Fruit fly (Drosophila melanogaster) whole organism, embryonic: ENCODE results near the gene Nf-YA.
A peak's percentile ranks its signal among the peaks of the same experiment; 100 is the strongest.

Experiments
- CG10979 ChIP-seq: fragments of 200-800 bp; sonication (Bioruptor generic); optimal IDR thresholded peaks from 2 replicates; lab custom pipeline; 2018; ENCODE audit warnings: missing biosample characterization, mild to moderate bottlenecking, missing genetic modification characterization, moderate library complexity
- CG11456 ChIP-seq: fragments of 200-800 bp; sonication (Bioruptor generic); IDR thresholded peaks from 3 replicates; pipeline ENCODE4 v1.3.6; 2022; ENCODE audit warnings: missing biosample characterization, missing genetic modification characterization
- CG11504 ChIP-seq: fragments of 200-800 bp; sonication (Bioruptor generic); optimal IDR thresholded peaks from 3 replicates; lab custom pipeline; 2019; ENCODE audit warnings: missing biosample characterization, mild to moderate bottlenecking, missing genetic modification characterization, moderate library complexity
- CG11696 ChIP-seq: fragments of 200-800 bp; sonication (Bioruptor generic); IDR thresholded peaks from 2 replicates; pipeline ENCODE4 v1.3.6; 2022; ENCODE audit warnings: missing biosample characterization, missing genetic modification characterization
- CG14441 ChIP-seq: fragments of 200-800 bp; sonication (Bioruptor generic); IDR thresholded peaks from 2 replicates; pipeline ENCODE4 v1.3.6; 2022; ENCODE audit warnings: missing biosample characterization, missing genetic modification characterization
- CG15601 ChIP-seq: fragments of 200-800 bp; sonication (Bioruptor generic); optimal IDR thresholded peaks from 3 replicates; lab custom pipeline; 2019; ENCODE audit warnings: missing biosample characterization, mild to moderate bottlenecking, missing genetic modification characterization, moderate library complexity
- CG17359 ChIP-seq: fragments of 200-800 bp; sonication (Bioruptor generic); optimal IDR thresholded peaks from 3 replicates; lab custom pipeline; 2018; ENCODE audit warnings: missing biosample characterization, mild to moderate bottlenecking, missing genetic modification characterization, moderate library complexity
- CG2129 ChIP-seq: fragments of 200-800 bp; sonication (Bioruptor generic); IDR thresholded peaks from 2 replicates; pipeline ENCODE4 v1.3.6; 2022; ENCODE audit warnings: missing biosample characterization, missing genetic modification characterization; ENCODE audit not compliant: partially characterized antibody
- CG31441 ChIP-seq: fragments of 200-800 bp; sonication (Bioruptor generic); IDR thresholded peaks from 2 replicates; pipeline ENCODE4 v1.3.6; 2022; ENCODE audit warnings: missing biosample characterization, missing genetic modification characterization
- CG3726 ChIP-seq: fragments of 200-800 bp; sonication (Bioruptor generic); IDR thresholded peaks from 3 replicates; pipeline ENCODE4, ENCODE4 v1.3.6; 2022; ENCODE audit warnings: missing biosample characterization, missing genetic modification characterization
- CG3838 ChIP-seq: fragments of 200-800 bp; sonication (Bioruptor generic); optimal IDR thresholded peaks from 3 replicates; lab custom pipeline; 2016; ENCODE audit warnings: missing biosample characterization, missing genetic modification characterization
- CG4328 ChIP-seq: fragments of 200-800 bp; sonication (Bioruptor generic); optimal IDR thresholded peaks from 3 replicates; lab custom pipeline; 2017; ENCODE audit warnings: missing biosample characterization, missing genetic modification reagents, missing genetic modification characterization
- CG4404 ChIP-seq: fragments of 200-800 bp; sonication (Bioruptor generic); IDR thresholded peaks from 2 replicates; pipeline ENCODE4 v1.3.6; 2022; ENCODE audit warnings: missing biosample characterization, missing genetic modification characterization
- CG7271 ChIP-seq: fragments of 200-800 bp; sonication (Bioruptor generic); optimal IDR thresholded peaks from 2 replicates; lab custom pipeline; 2018; ENCODE audit warnings: missing biosample characterization, mild to moderate bottlenecking, missing genetic modification characterization, moderate library complexity
- CG7839 ChIP-seq: fragments of 200-800 bp; sonication (Bioruptor generic); optimal IDR thresholded peaks from 3 replicates; lab custom pipeline; 2018; ENCODE audit warnings: missing biosample characterization, mild to moderate bottlenecking, missing genetic modification characterization, moderate library complexity
- CG8765 ChIP-seq: fragments of 200-800 bp; sonication (Bioruptor generic); IDR thresholded peaks from 2 replicates; pipeline ENCODE4 v1.3.6; 2022; ENCODE audit warnings: missing biosample characterization, missing genetic modification characterization
- CG9437 ChIP-seq: fragments of 200-800 bp; sonication (Bioruptor generic); optimal IDR thresholded peaks from 2 replicates; lab custom pipeline; 2018; ENCODE audit warnings: missing biosample characterization, mild to moderate bottlenecking, missing genetic modification characterization
- CkIIα-i1 ChIP-seq: fragments of 200-800 bp; sonication (Bioruptor generic); IDR thresholded peaks from 2 replicates; pipeline ENCODE4 v1.3.6; 2022; ENCODE audit warnings: missing biosample characterization, missing genetic modification characterization
- Dip2 ChIP-seq: fragments of 200-800 bp; sonication (Bioruptor generic); IDR thresholded peaks from 2 replicates; pipeline ENCODE4 v1.3.6; 2022; ENCODE audit warnings: missing biosample characterization, missing genetic modification characterization
- Drgx ChIP-seq: fragments of 200-800 bp; sonication (Bioruptor generic); IDR thresholded peaks from 2 replicates; pipeline ENCODE4 v1.3.6; 2022; ENCODE audit warnings: missing biosample characterization, missing genetic modification characterization
- Eip74EF ChIP-seq, 2 experiments: fragments of 200-800 bp in 1 of 2; fragments of >200 bp in 1 of 2; sonication (Bioruptor generic) in 1 of 2; optimal IDR thresholded peaks; 2 replicates each; lab custom pipeline; 2017 to 2019; ENCODE audit warnings: missing biosample characterization in 2 of 2, missing genetic modification characterization in 2 of 2, mild to moderate bottlenecking in 1 of 2, moderate library complexity in 1 of 2
- H15 ChIP-seq: fragments of 200-800 bp; sonication (Bioruptor generic); IDR thresholded peaks from 3 replicates; pipeline ENCODE4 v1.3.6; 2022; ENCODE audit warnings: missing biosample characterization, missing genetic modification characterization
- Hmr ChIP-seq: fragments of 200-800 bp; sonication (Bioruptor generic); optimal IDR thresholded peaks from 3 replicates; lab custom pipeline; 2017; ENCODE audit warnings: mild to moderate bottlenecking, missing biosample characterization, missing genetic modification reagents, missing genetic modification characterization
- Lpt ChIP-seq: fragments of >200 bp; optimal IDR thresholded peaks from 2 replicates; lab custom pipeline; 2018; ENCODE audit warnings: missing biosample characterization, missing genetic modification characterization
- MBD-R2 ChIP-seq: fragments of 200-800 bp; sonication (Bioruptor generic); IDR thresholded peaks from 2 replicates; pipeline ENCODE4 v1.3.6; 2022; ENCODE audit warnings: missing biosample characterization, missing genetic modification characterization
- Med ChIP-seq: fragments of 200-800 bp; sonication (Bioruptor generic); peaks from one replicate; lab custom pipeline; 2016; ENCODE audit warnings: missing biosample characterization, missing genetic modification characterization, mild to moderate bottlenecking, inconsistent platforms, moderate library complexity
- PHDP ChIP-seq: fragments of 200-800 bp; sonication (Bioruptor generic); optimal IDR thresholded peaks from 3 replicates; lab custom pipeline; 2018; ENCODE audit warnings: missing biosample characterization, mild to moderate bottlenecking, missing genetic modification characterization, moderate library complexity
- Sox100B ChIP-seq: fragments of 200-800 bp; sonication (Bioruptor generic); optimal IDR thresholded peaks from 3 replicates; lab custom pipeline; 2018; ENCODE audit warnings: missing biosample characterization, mild to moderate bottlenecking, missing genetic modification characterization
- Vsx1 ChIP-seq: fragments of 200-800 bp; sonication (Bioruptor generic); optimal IDR thresholded peaks from 2 replicates; lab custom pipeline; 2017; ENCODE audit warnings: missing biosample characterization, mild to moderate bottlenecking, missing genetic modification characterization, missing genetic modification reagents
- Xrp1 ChIP-seq: fragments of 200-800 bp; sonication (Bioruptor generic); IDR thresholded peaks from 2 replicates; pipeline ENCODE4 v1.3.6; 2022; ENCODE audit warnings: missing biosample characterization, missing genetic modification characterization
- br ChIP-seq: fragments of >200 bp; optimal IDR thresholded peaks from 2 replicates; lab custom pipeline; 2017
- dan ChIP-seq: fragments of 200-800 bp; sonication (Bioruptor generic); IDR thresholded peaks from 2 replicates; pipeline ENCODE4 v1.3.6; 2022; ENCODE audit warnings: missing biosample characterization, missing genetic modification characterization
- disco-r ChIP-seq: fragments of 200-800 bp; sonication (Bioruptor generic); optimal IDR thresholded peaks from 2 replicates; lab custom pipeline; 2016; ENCODE audit warnings: missing biosample characterization, missing genetic modification characterization
- eyg ChIP-seq: fragments of 200-800 bp; sonication (Bioruptor generic); optimal IDR thresholded peaks from 3 replicates; lab custom pipeline; 2016; ENCODE audit warnings: missing biosample characterization, missing genetic modification characterization
- fu2 ChIP-seq: fragments of 200-800 bp; sonication (Bioruptor generic); optimal IDR thresholded peaks from 2 replicates; lab custom pipeline; 2016; ENCODE audit warnings: missing biosample characterization, missing genetic modification characterization
- gce ChIP-seq: fragments of 200-800 bp; sonication (Bioruptor generic); IDR thresholded peaks from 3 replicates; pipeline ENCODE4 v1.3.6; 2022; ENCODE audit warnings: missing biosample characterization, missing genetic modification characterization
- grau ChIP-seq: fragments of 200-800 bp; optimal IDR thresholded peaks from 3 replicates; lab custom pipeline; 2019; ENCODE audit warnings: missing biosample characterization, mild to moderate bottlenecking, missing genetic modification characterization, moderate library complexity
- grn ChIP-seq: fragments of 200-800 bp; sonication (Bioruptor generic); optimal IDR thresholded peaks from 3 replicates; lab custom pipeline; 2017; ENCODE audit warnings: missing biosample characterization, missing genetic modification characterization
- gsb-n ChIP-seq: fragments of 200-800 bp; sonication (Bioruptor generic); optimal IDR thresholded peaks from 3 replicates; lab custom pipeline; 2018; ENCODE audit warnings: missing biosample characterization, mild to moderate bottlenecking, missing genetic modification characterization
- ken ChIP-seq: fragments of 200-800 bp; sonication (Bioruptor generic); IDR thresholded peaks from 3 replicates; pipeline ENCODE4 v1.3.6; 2022; ENCODE audit warnings: missing biosample characterization, missing genetic modification characterization
- lab ChIP-seq: fragments of 200-800 bp; sonication (Bioruptor generic); optimal IDR thresholded peaks from 3 replicates; lab custom pipeline; 2017; ENCODE audit warnings: missing biosample characterization, missing genetic modification characterization, mild to moderate bottlenecking, moderate library complexity, missing genetic modification reagents
- pros ChIP-seq: fragments of 200-800 bp; sonication (Bioruptor generic); optimal IDR thresholded peaks from 3 replicates; lab custom pipeline; 2019; ENCODE audit warnings: missing biosample characterization, mild to moderate bottlenecking, missing genetic modification characterization, moderate library complexity
- psq ChIP-seq: fragments of 200-800 bp; sonication (Bioruptor generic); optimal IDR thresholded peaks from 2 replicates; lab custom pipeline; 2017; ENCODE audit warnings: missing biosample characterization, missing genetic modification characterization
- sna ChIP-seq: fragments of 200-800 bp; sonication (Bioruptor generic); IDR thresholded peaks from 2 replicates; pipeline ENCODE4 v1.3.6; 2022; ENCODE audit warnings: missing biosample characterization, missing genetic modification characterization; ENCODE audit not compliant: partially characterized antibody
- stc ChIP-seq: fragments of 200-800 bp; sonication (Bioruptor generic); IDR thresholded peaks from 2 replicates; pipeline ENCODE4 v1.3.6; 2022; ENCODE audit warnings: missing biosample characterization, missing genetic modification characterization
- sug ChIP-seq: fragments of 200-800 bp; optimal IDR thresholded peaks from 2 replicates; lab custom pipeline; 2019; ENCODE audit warnings: missing biosample characterization, mild to moderate bottlenecking, missing genetic modification characterization, moderate library complexity
- unpg ChIP-seq: fragments of 200-800 bp; sonication (Bioruptor generic); optimal IDR thresholded peaks from 3 replicates; lab custom pipeline; 2018; ENCODE audit warnings: missing biosample characterization, mild to moderate bottlenecking, missing genetic modification characterization, moderate library complexity
- usp ChIP-seq: fragments of >200 bp; optimal IDR thresholded peaks from 2 replicates; lab custom pipeline; 2017; ENCODE audit warnings: missing biosample characterization, missing genetic modification characterization
- vvl ChIP-seq: fragments of 200-800 bp; sonication (Bioruptor generic); IDR thresholded peaks from 2 replicates; pipeline ENCODE4 v1.3.6; 2022; ENCODE audit warnings: missing biosample characterization, missing genetic modification characterization
- wdn ChIP-seq: fragments of 200-800 bp; sonication (Bioruptor generic); IDR thresholded peaks from 2 replicates; pipeline ENCODE4 v1.3.6; 2022; ENCODE audit warnings: missing biosample characterization, missing genetic modification characterization

Nf-YA gene

dm6 chr3L:9426656-9427294, 15.3 kb downstream of the Nf-YA start, which contains the start of the genes Atat and Shc (continued):
- TF ChIP-seq CG7271 (peak; percentile 96), eyg (GFP tag; lab: Kevin White, UChicago) (peak; percentile 99), sna (GFP tag; lab: Robert Waterston, UW) (peak; percentile 92), br (lab: Kevin White, UChicago) (no peak), fu2 (GFP tag; lab: Kevin White, UChicago) (peak; percentile 100), Dip2 (peak; percentile 83), CkIIα-i1 (GFP tag; lab: Robert Waterston, UW) (peak; percentile 97), Lpt (GFP tag; lab: Kevin White, UChicago) (no peak), gce (peak; percentile 98), psq (GFP tag; lab: Kevin White, UChicago) (peak; percentile 95), sug (peak; percentile 98), CG31441 (GFP tag; lab: Robert Waterston, UW) (peak; percentile 97), usp (no peak), dan (GFP tag; lab: Robert Waterston, UW) (peak; percentile 99), lab (GFP tag; lab: Kevin White, UChicago) (peak; percentile 99), grn (GFP tag; lab: Kevin White, UChicago) (peak; percentile 87), CG3838 (peak; percentile 97), CG2129 (GFP tag; lab: Robert Waterston, UW) (peak; percentile 76)
- TF ChIP-seq, all 482 proteins: peak for 469

DNA sequence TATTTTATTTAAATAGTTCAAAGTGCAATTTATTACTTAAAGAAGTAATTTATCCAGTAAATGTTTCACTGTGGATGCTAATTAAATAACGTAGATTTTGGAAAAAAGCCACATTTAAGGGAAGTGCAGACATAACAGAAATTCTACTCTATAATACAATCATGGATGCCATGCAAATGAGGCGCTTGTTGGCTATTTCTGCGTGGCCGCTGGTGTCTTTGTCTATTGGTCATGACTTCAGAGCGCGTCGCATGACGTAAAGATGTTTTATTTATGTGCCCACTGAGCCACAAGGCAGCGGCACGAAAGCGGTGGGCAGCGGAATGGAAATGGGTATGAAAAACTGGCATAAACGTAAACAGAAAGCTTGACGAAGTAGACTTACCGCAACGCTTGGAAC, 16.2 kb downstream of the Nf-YA start:
- peak; percentile 14 for TF ChIP-seq Hmr
- no peak for TF ChIP-seq disco-r (GFP tag; lab: Kevin White, UChicago)
- TF ChIP-seq Sox100B (GFP tag; lab: Kevin White, UChicago), result peak; percentile 42
- peak; percentile 37 for TF ChIP-seq Vsx1 (GFP tag; lab: Kevin White, UChicago)
- no peak for TF ChIP-seq MBD-R2 (GFP tag; lab: Robert Waterston, UW)
- TF ChIP-seq wdn (GFP tag; lab: Robert Waterston, UW), result no peak
- TF ChIP-seq stc (GFP tag; lab: Robert Waterston, UW), result peak; percentile 17; the same call in 1 of the 2 replicates
- peak; percentile 14; the same call in 1 of the 2 replicates for TF ChIP-seq Xrp1 (GFP tag; lab: Robert Waterston, UW)
- TF ChIP-seq CG9437 (GFP tag; lab: Kevin White, UChicago), result peak; percentile 81
- TF ChIP-seq gsb-n, result no peak
- TF ChIP-seq vvl, result peak; percentile 76
- peak; percentile 32 for TF ChIP-seq CG4328 (GFP tag; lab: Kevin White, UChicago)
- peak; percentile 10 for TF ChIP-seq PHDP (tag; lab: Kevin White, UChicago)
- TF ChIP-seq CG8765 (GFP tag; lab: Robert Waterston, UW), result no peak
- peak; percentile 31 for TF ChIP-seq CG7839 (tag; lab: Kevin White, UChicago)
- peak; percentile 69 for TF ChIP-seq Med (GFP tag; lab: Kevin White, UChicago)
- no peak for TF ChIP-seq CG4404 (GFP tag; lab: Robert Waterston, UW)
- TF ChIP-seq CG10979, result peak; percentile 12
- TF ChIP-seq CG11504 (tag; lab: Kevin White, UChicago), result peak; percentile 48
- TF ChIP-seq pros, result no peak
- TF ChIP-seq CG14441 (GFP tag; lab: Robert Waterston, UW), result peak; percentile 26; the same call in 1 of the 2 replicates
- TF ChIP-seq ken (GFP tag; lab: Robert Waterston, UW), result 0 out of 3 replicates have a peak, but pooled peaks have one; percentile 17
- no peak for TF ChIP-seq Eip74EF (GFP tag; optimal IDR thresholded peaks at IDR 0.05; lab: Kevin White, UChicago)
- no peak for TF ChIP-seq CG3726 (GFP tag; lab: Robert Waterston, UW)
- peak; percentile 35 for TF ChIP-seq grau (tag; lab: Kevin White, UChicago)
- TF ChIP-seq unpg (GFP tag; lab: Kevin White, UChicago), result peak; percentile 18
- no peak for TF ChIP-seq CG11456 (GFP tag; lab: Robert Waterston, UW)
- peak; percentile 82 for TF ChIP-seq CG11696 (GFP tag; lab: Robert Waterston, UW)
- TF ChIP-seq Drgx (GFP tag; lab: Robert Waterston, UW), result peak; percentile 25; the same call in 1 of the 2 replicates
- TF ChIP-seq CG17359 (tag; lab: Kevin White, UChicago), result peak; percentile 35
- no peak for TF ChIP-seq H15 (GFP tag; lab: Robert Waterston, UW)
- peak; percentile 10 for TF ChIP-seq CG15601 (tag; lab: Kevin White, UChicago)
